Fruit fly (Drosophila melanogaster) whole organism, embryonic: ENCODE results near the gene CG10347.

Experiments
- BEAF-32 ChIP-seq: fragments of 200-800 bp; sonication (Bioruptor generic); optimal IDR thresholded peaks from 3 replicates; lab custom pipeline; 2017; ENCODE audit warnings: missing biosample characterization, missing genetic modification characterization, mild to moderate bottlenecking, moderate library complexity, missing genetic modification reagents
- CG10267 ChIP-seq: fragments of 200-800 bp; sonication (Bioruptor generic); optimal IDR thresholded peaks from 2 replicates; lab custom pipeline; 2018; ENCODE audit warnings: missing biosample characterization, mild to moderate bottlenecking, missing genetic modification characterization, moderate library complexity
- CG10462 ChIP-seq: fragments of 200-800 bp; sonication (Bioruptor generic); optimal IDR thresholded peaks from 2 replicates; lab custom pipeline; 2016; ENCODE audit warnings: missing biosample characterization, missing genetic modification characterization
- CG14710 ChIP-seq: fragments of 200-800 bp; sonication (Bioruptor generic); optimal IDR thresholded peaks from 3 replicates; lab custom pipeline; 2019; ENCODE audit warnings: missing biosample characterization, mild to moderate bottlenecking, missing genetic modification characterization, moderate library complexity
- CG1603 ChIP-seq: fragments of 200-800 bp; sonication (Bioruptor generic); optimal IDR thresholded peaks from 2 replicates; lab custom pipeline; 2019; ENCODE audit warnings: missing biosample characterization, mild to moderate bottlenecking, missing genetic modification characterization, moderate library complexity
- CG30403 ChIP-seq: fragments of 200-800 bp; sonication (Bioruptor generic); optimal IDR thresholded peaks from 3 replicates; lab custom pipeline; 2016; ENCODE audit warnings: missing biosample characterization, missing genetic modification characterization
- CG3065 ChIP-seq: fragments of 200-800 bp; sonication (Bioruptor generic); optimal IDR thresholded peaks from 2 replicates; lab custom pipeline; 2016; ENCODE audit warnings: missing biosample characterization, missing genetic modification characterization
- CG32532 ChIP-seq: fragments of 200-800 bp; sonication (Bioruptor generic); IDR thresholded peaks from 2 replicates; pipeline ENCODE4 v1.3.6; 2022; ENCODE audit warnings: missing biosample characterization, missing genetic modification characterization
- CG4617 ChIP-seq: fragments of 200-800 bp; sonication (Bioruptor generic); optimal IDR thresholded peaks from 3 replicates; lab custom pipeline; 2016; ENCODE audit warnings: missing biosample characterization, missing genetic modification characterization, borderline replicate concordance
- CG7357 ChIP-seq: fragments of 200-800 bp; sonication (Bioruptor generic); IDR thresholded peaks from 3 replicates; pipeline ENCODE4 v1.3.6; 2022; ENCODE audit warnings: missing biosample characterization, missing genetic modification characterization
- CG7556 ChIP-seq: fragments of 200-800 bp; sonication (Bioruptor generic); optimal IDR thresholded peaks from 2 replicates; lab custom pipeline; 2017; ENCODE audit warnings: missing biosample characterization, mild to moderate bottlenecking, missing genetic modification characterization
- CG8089 ChIP-seq: fragments of 200-800 bp; sonication (Bioruptor generic); optimal IDR thresholded peaks from 3 replicates; lab custom pipeline; 2016; ENCODE audit warnings: missing biosample characterization, missing genetic modification characterization
- CG9437 ChIP-seq: fragments of 200-800 bp; sonication (Bioruptor generic); optimal IDR thresholded peaks from 2 replicates; lab custom pipeline; 2018; ENCODE audit warnings: missing biosample characterization, mild to moderate bottlenecking, missing genetic modification characterization
- CG9797 ChIP-seq: fragments of 200-800 bp; sonication (Bioruptor generic); optimal IDR thresholded peaks from 3 replicates; lab custom pipeline; 2018; ENCODE audit warnings: missing biosample characterization, mild to moderate bottlenecking, missing genetic modification characterization
- CG9932 ChIP-seq: fragments of 200-800 bp; sonication (Bioruptor generic); IDR thresholded peaks from 2 replicates; pipeline ENCODE4 v1.3.6; 2022; ENCODE audit warnings: missing biosample characterization, missing genetic modification characterization
- CkIIα-i1 ChIP-seq: fragments of 200-800 bp; sonication (Bioruptor generic); IDR thresholded peaks from 2 replicates; pipeline ENCODE4 v1.3.6; 2022; ENCODE audit warnings: missing biosample characterization, missing genetic modification characterization
- Deaf1 ChIP-seq: fragments of 200-800 bp; optimal IDR thresholded peaks from 3 replicates; lab custom pipeline; 2019; ENCODE audit warnings: missing biosample characterization, mild to moderate bottlenecking, missing genetic modification characterization, moderate library complexity
- Dll ChIP-seq: fragments of 200-800 bp; sonication (Bioruptor generic); IDR thresholded peaks from 4 replicates; pipeline ENCODE4 v1.3.6; 2022; ENCODE audit warnings: missing biosample characterization, missing genetic modification characterization; ENCODE audit not compliant: partially characterized antibody
- Dref ChIP-seq: fragments of 200-800 bp; sonication (Bioruptor generic); IDR thresholded peaks from 2 replicates; pipeline ENCODE4 v1.3.6; 2022; ENCODE audit warnings: missing biosample characterization, missing genetic modification characterization
- E2f2 ChIP-seq: fragments of 200-800 bp; sonication (Bioruptor generic); IDR thresholded peaks from 2 replicates; pipeline ENCODE4 v1.3.6; 2022; ENCODE audit warnings: missing biosample characterization, missing genetic modification characterization
- Ets65A ChIP-seq: fragments of 200-800 bp; sonication (Bioruptor generic); peaks from one replicate; lab custom pipeline; 2016; ENCODE audit warnings: missing biosample characterization, missing genetic modification characterization
- Ets97D ChIP-seq: fragments of 200-800 bp; sonication (Bioruptor generic); optimal IDR thresholded peaks from 3 replicates; lab custom pipeline; 2016; ENCODE audit warnings: missing biosample characterization, missing genetic modification characterization
- Hmx ChIP-seq: fragments of 200-800 bp; sonication (Bioruptor generic); optimal IDR thresholded peaks from 2 replicates; lab custom pipeline; 2016; ENCODE audit warnings: missing biosample characterization, missing genetic modification characterization
- Hr3 ChIP-seq: fragments of 200-800 bp; sonication (Bioruptor generic); optimal IDR thresholded peaks from 3 replicates; lab custom pipeline; 2016; ENCODE audit warnings: missing biosample characterization, missing genetic modification characterization
- Hr78 ChIP-seq, 2 experiments: fragments of 200-800 bp in 1 of 2; fragments of >200 bp in 1 of 2; sonication (Bioruptor generic) in 1 of 2; optimal IDR thresholded peaks; 2 replicates each; lab custom pipeline; 2017 to 2019; ENCODE audit warnings: missing biosample characterization in 2 of 2, missing genetic modification characterization in 2 of 2, mild to moderate bottlenecking in 1 of 2, moderate library complexity in 1 of 2
- Hsf ChIP-seq: fragments of 200-800 bp; sonication (Bioruptor generic); optimal IDR thresholded peaks from 3 replicates; lab custom pipeline; 2016; ENCODE audit warnings: missing biosample characterization, missing genetic modification characterization
- MBD-R2 ChIP-seq: fragments of 200-800 bp; sonication (Bioruptor generic); IDR thresholded peaks from 2 replicates; pipeline ENCODE4 v1.3.6; 2022; ENCODE audit warnings: missing biosample characterization, missing genetic modification characterization
- Optix ChIP-seq: fragments of 200-800 bp; sonication (Bioruptor generic); IDR thresholded peaks from 3 replicates; pipeline ENCODE4 v1.3.6; 2022; ENCODE audit warnings: missing biosample characterization, missing genetic modification characterization
- Rfx ChIP-seq: fragments of 200-800 bp; sonication (Bioruptor generic); IDR thresholded peaks from 2 replicates; pipeline ENCODE4 v1.3.6; 2022; ENCODE audit warnings: missing biosample characterization, missing genetic modification characterization
- Side ChIP-seq: fragments of 200-800 bp; sonication (Bioruptor generic); optimal IDR thresholded peaks from 2 replicates; lab custom pipeline; 2016; ENCODE audit warnings: missing biosample characterization, missing genetic modification characterization
- Sry-δ ChIP-seq: fragments of 200-800 bp; sonication (Bioruptor generic); optimal IDR thresholded peaks from 2 replicates; lab custom pipeline; 2016; ENCODE audit warnings: missing biosample characterization, missing genetic modification characterization
- YL-1 ChIP-seq: fragments of 200-800 bp; sonication (Bioruptor generic); optimal IDR thresholded peaks from 3 replicates; lab custom pipeline; 2017; ENCODE audit warnings: missing biosample characterization, mild to moderate bottlenecking, missing genetic modification characterization
- ash1 ChIP-seq: fragments of 200-800 bp; sonication (Bioruptor generic); optimal IDR thresholded peaks from 2 replicates; lab custom pipeline; 2018; ENCODE audit warnings: missing biosample characterization, mild to moderate bottlenecking, missing genetic modification characterization
- bsh ChIP-seq, 2 experiments: fragments of 200-800 bp; sonication (Bioruptor generic); optimal IDR thresholded peaks; 2 replicates each; lab custom pipeline; 2017 to 2018; ENCODE audit warnings: mild to moderate bottlenecking in 2 of 2, missing biosample characterization in 2 of 2, missing genetic modification characterization in 2 of 2, moderate library complexity in 1 of 2
- cad ChIP-seq: fragments of >200 bp; optimal IDR thresholded peaks from 2 replicates; lab custom pipeline; 2017; ENCODE audit warnings: missing biosample characterization, missing genetic modification characterization
- chinmo ChIP-seq: fragments of 200-800 bp; sonication (Bioruptor generic); IDR thresholded peaks from 4 replicates; pipeline ENCODE4 v1.3.6; 2022; ENCODE audit warnings: missing biosample characterization, missing genetic modification characterization; ENCODE audit not compliant: partially characterized antibody
- crp ChIP-seq, 2 experiments: fragments of 200-800 bp; sonication (Bioruptor generic); optimal IDR thresholded peaks; 2 replicates in 1 of 2; 3 replicates in 1 of 2; lab custom pipeline; 2017; ENCODE audit warnings: missing biosample characterization in 2 of 2, missing genetic modification characterization in 2 of 2, mild to moderate bottlenecking in 1 of 2, moderate library complexity in 1 of 2
- dpn ChIP-seq, 2 experiments: fragments of 200-800 bp; sonication (Bioruptor generic); optimal IDR thresholded peaks; 3 replicates each; lab custom pipeline; 2016; ENCODE audit warnings: missing biosample characterization in 2 of 2, missing genetic modification characterization in 2 of 2
- exex ChIP-seq: fragments of 200-800 bp; sonication (Bioruptor generic); optimal IDR thresholded peaks from 4 replicates; lab custom pipeline; 2018; ENCODE audit warnings: missing biosample characterization, mild to moderate bottlenecking, missing genetic modification characterization, moderate library complexity
- insv ChIP-seq, 2 experiments: fragments of 200-800 bp; sonication (Bioruptor generic); optimal IDR thresholded peaks; 3 replicates each; lab custom pipeline; 2016 to 2018; ENCODE audit warnings: missing biosample characterization in 2 of 2, missing genetic modification characterization in 2 of 2
- kni ChIP-seq: fragments of 200-800 bp; sonication (Bioruptor generic); optimal IDR thresholded peaks from 3 replicates; lab custom pipeline; 2017; ENCODE audit warnings: mild to moderate bottlenecking, missing biosample characterization, missing genetic modification reagents, missing genetic modification characterization
- nmo ChIP-seq: fragments of 200-800 bp; sonication (Bioruptor generic); optimal IDR thresholded peaks from 2 replicates; lab custom pipeline; 2018; ENCODE audit warnings: missing biosample characterization, mild to moderate bottlenecking, missing genetic modification characterization, moderate library complexity
- pho ChIP-seq: fragments of 200-800 bp; sonication (Bioruptor generic); optimal IDR thresholded peaks from 2 replicates; lab custom pipeline; 2016; ENCODE audit warnings: missing biosample characterization, missing genetic modification characterization
- ranshi ChIP-seq: fragments of 200-800 bp; sonication (Bioruptor generic); IDR thresholded peaks from 2 replicates; pipeline ENCODE4 v1.3.6; 2022; ENCODE audit warnings: missing biosample characterization, missing genetic modification characterization
- row ChIP-seq: fragments of 200-800 bp; sonication (Bioruptor generic); IDR thresholded peaks from 3 replicates; pipeline ENCODE4 v1.3.6; 2022; ENCODE audit warnings: missing biosample characterization, missing genetic modification characterization
- schlank ChIP-seq: fragments of 200-800 bp; sonication (Bioruptor generic); optimal IDR thresholded peaks from 2 replicates; lab custom pipeline; 2018; ENCODE audit warnings: missing biosample characterization, mild to moderate bottlenecking, missing genetic modification characterization
- slbo ChIP-seq: fragments of 200-800 bp; sonication (Bioruptor generic); IDR thresholded peaks from 2 replicates; pipeline ENCODE4 v1.3.6; 2022; ENCODE audit warnings: missing biosample characterization, missing genetic modification characterization
- sr ChIP-seq: fragments of 200-800 bp; sonication (Bioruptor generic); IDR thresholded peaks from 3 replicates; pipeline ENCODE4 v1.3.6; 2022; ENCODE audit warnings: missing biosample characterization, missing genetic modification characterization
- ssp ChIP-seq: fragments of 200-800 bp; sonication (Bioruptor generic); IDR thresholded peaks from 2 replicates; pipeline ENCODE4 v1.3.6; 2022; ENCODE audit warnings: missing biosample characterization, missing genetic modification characterization
- stwl ChIP-seq: fragments of 200-800 bp; sonication (Bioruptor generic); optimal IDR thresholded peaks from 3 replicates; lab custom pipeline; 2018; ENCODE audit warnings: missing biosample characterization, mild to moderate bottlenecking, missing genetic modification characterization, moderate library complexity
- trem ChIP-seq: fragments of 200-800 bp; optimal IDR thresholded peaks from 3 replicates; lab custom pipeline; 2019; ENCODE audit warnings: missing biosample characterization, mild to moderate bottlenecking, missing genetic modification characterization, moderate library complexity
- wek ChIP-seq: fragments of 200-800 bp; sonication (Bioruptor generic); optimal IDR thresholded peaks from 3 replicates; lab custom pipeline; 2018; ENCODE audit warnings: missing biosample characterization, mild to moderate bottlenecking, missing genetic modification characterization, moderate library complexity
- zen2 ChIP-seq: fragments of 200-800 bp; sonication (Bioruptor generic); IDR thresholded peaks from 3 replicates; pipeline ENCODE4 v1.3.6; 2022; ENCODE audit warnings: missing biosample characterization, missing genetic modification characterization; ENCODE audit not compliant: partially characterized antibody

The CG10347 gene

dm6 chrX:11872517-11872916 lies 17.8 kb upstream of the CG10347 start, which contains the start of gene BORCS5 (continued):
- peak; percentile 2 for TF ChIP-seq Hsf (GFP tag; lab: Kevin White, UChicago)
- TF ChIP-seq crp (GFP tag; optimal IDR thresholded peaks at IDR 0.05; lab: Kevin White, UChicago), result peak in 1 of 2 experiments; percentile 54
- no peak for TF ChIP-seq Hr3 (GFP tag; lab: Kevin White, UChicago)
- TF ChIP-seq ash1 (GFP tag; lab: Kevin White, UChicago), result no peak
- peak; percentile 33 for TF ChIP-seq CG30403 (GFP tag; lab: Kevin White, UChicago)
- peak; percentile 1 for TF ChIP-seq CG10267
- no peak; the same call in 1 of the 2 replicates for TF ChIP-seq CG9932
- 0 out of 2 replicates have a peak, but pooled peaks have one; percentile 18 for TF ChIP-seq E2f2 (GFP tag; lab: Robert Waterston, UW)
- TF ChIP-seq Sry-δ, result peak; percentile 43
- no peak for TF ChIP-seq CG1603 (tag; lab: Kevin White, UChicago)
- TF ChIP-seq Deaf1, result no peak
- peak; percentile 96 for TF ChIP-seq ssp (GFP tag; lab: Robert Waterston, UW)
- no peak for TF ChIP-seq CG10462 (GFP tag; lab: Kevin White, UChicago)
- TF ChIP-seq Dll, result 0 out of 4 replicates have a peak, but pooled peaks have one; percentile 12
- TF ChIP-seq pho (GFP tag; lab: Kevin White, UChicago), result no peak
- TF ChIP-seq Dref (GFP tag; lab: Robert Waterston, UW), result peak; percentile 45
- TF ChIP-seq Hmx, result no peak
- no peak for TF ChIP-seq CG7556 (GFP tag; lab: Kevin White, UChicago)
- peak; percentile 91 for TF ChIP-seq Ets65A (GFP tag; lab: Kevin White, UChicago)
- no peak for TF ChIP-seq CG3065 (GFP tag; lab: Kevin White, UChicago)
- TF ChIP-seq stwl, result peak; percentile 41
- TF ChIP-seq MBD-R2, result peak; percentile 72
- 0 out of 4 replicates have a peak, but pooled peaks have one; percentile 15 for TF ChIP-seq chinmo (GFP tag; lab: Robert Waterston, UW)
- TF ChIP-seq slbo, result peak; percentile 46
- peak; percentile 15 for TF ChIP-seq CG9797 (GFP tag; lab: Kevin White, UChicago)
- TF ChIP-seq trem (tag; lab: Kevin White, UChicago), result peak; percentile 2
- TF ChIP-seq Ets97D, result peak; percentile 32
- TF ChIP-seq BEAF-32 (GFP tag; lab: Kevin White, UChicago), result peak; percentile 33
- TF ChIP-seq Hr78 (GFP tag; optimal IDR thresholded peaks at IDR 0.05; lab: Kevin White, UChicago), result no peak
- TF ChIP-seq exex, result no peak
- no peak for TF ChIP-seq CG9437 (GFP tag; lab: Kevin White, UChicago)
- peak; percentile 80 for TF ChIP-seq wek
- 0 out of 2 replicates have a peak, but pooled peaks have one; percentile 11 for TF ChIP-seq Rfx
- peak; percentile 25 for TF ChIP-seq nmo
- peak; percentile 19 for TF ChIP-seq YL-1
- peak; percentile 90 for TF ChIP-seq CG7357
- TF ChIP-seq CG14710 (tag; lab: Kevin White, UChicago), result peak; percentile 30
- peak in 1 of 2 experiments; percentile 8 for TF ChIP-seq bsh (GFP tag; optimal IDR thresholded peaks at IDR 0.05; lab: Kevin White, UChicago)
- TF ChIP-seq CG32532 (GFP tag; lab: Robert Waterston, UW), result peak; percentile 22; the same call in 1 of the 2 replicates
- peak; percentile 72 for TF ChIP-seq row (GFP tag; lab: Robert Waterston, UW)

dm6 chrX:11868866-11869265 lies 14.1 kb upstream of the CG10347 start, which contains the start of the genes Nrd1 and CG1847:
Gene Nrd1, minus strand, starts transcription at chrX:11868893.
Gene CG1847, plus strand, starts transcription at chrX:11869170.
- TF ChIP-seq Optix (GFP tag; lab: Robert Waterston, UW) (no peak), sr (GFP tag; lab: Robert Waterston, UW) (no peak), insv (GFP tag; optimal IDR thresholded peaks at IDR 0.05; lab: Kevin White, UChicago) (no peak), CG8089 (GFP tag; lab: Kevin White, UChicago) (no peak), CG4617 (peak; percentile 27), CG30403 (GFP tag; lab: Kevin White, UChicago) (no peak), cad (no peak), schlank (tag; lab: Kevin White, UChicago) (no peak), zen2 (GFP tag; lab: Robert Waterston, UW) (peak; percentile 63; the same call in 1 of the 3 replicates), Side (GFP tag; lab: Kevin White, UChicago) (no peak), dpn (GFP tag; optimal IDR thresholded peaks at IDR 0.05; lab: Kevin White, UChicago) (no peak), CkIIα-i1 (GFP tag; lab: Robert Waterston, UW) (no peak), ranshi (GFP tag; lab: Robert Waterston, UW) (no peak), kni (no peak)
